Worm (Caenorhabditis elegans): ENCODE results near the gene T28F3.9.
A peak's percentile ranks its signal among the peaks of the same experiment; 100 is the strongest.

The T28F3.9 gene

DNA sequence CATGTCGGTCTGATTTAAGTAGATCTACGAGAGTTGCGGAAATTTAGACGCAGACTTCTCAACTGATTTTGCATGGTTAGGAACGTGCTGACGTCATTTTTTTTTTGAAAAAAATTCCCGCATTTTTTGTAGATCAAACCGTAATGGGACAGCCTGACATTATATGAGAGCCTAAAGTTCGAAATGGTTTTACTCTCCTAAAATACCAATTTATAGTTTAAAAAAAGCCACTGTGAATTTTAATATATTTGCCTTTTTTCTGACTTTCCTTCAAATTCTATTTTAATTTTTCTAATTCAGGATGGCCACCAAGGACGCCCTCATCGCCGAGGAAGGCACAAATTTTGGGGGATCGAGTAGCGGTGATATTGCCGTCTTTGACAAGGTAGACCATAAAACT is 39.3 kb upstream of the T28F3.9 start, which contains the start of gene atgp-1:
TSS of gene atgp-1 (plus strand) at position 301 of the 400 bp plus-strand sequence.
- TF ChIP-seq lin-13 (tag; optimal IDR thresholded peaks at IDR 0.05) (no peak), flh-1 (GFP tag; optimal IDR thresholded peaks at IDR 0.05) (no peak), mep-1 (tag; optimal IDR thresholded peaks at IDR 0.05) (no peak), mls-2 (tag; optimal IDR thresholded peaks at IDR 0.05) (no peak), sem-2 (GFP tag; optimal IDR thresholded peaks at IDR 0.05) (no peak)

DNA sequence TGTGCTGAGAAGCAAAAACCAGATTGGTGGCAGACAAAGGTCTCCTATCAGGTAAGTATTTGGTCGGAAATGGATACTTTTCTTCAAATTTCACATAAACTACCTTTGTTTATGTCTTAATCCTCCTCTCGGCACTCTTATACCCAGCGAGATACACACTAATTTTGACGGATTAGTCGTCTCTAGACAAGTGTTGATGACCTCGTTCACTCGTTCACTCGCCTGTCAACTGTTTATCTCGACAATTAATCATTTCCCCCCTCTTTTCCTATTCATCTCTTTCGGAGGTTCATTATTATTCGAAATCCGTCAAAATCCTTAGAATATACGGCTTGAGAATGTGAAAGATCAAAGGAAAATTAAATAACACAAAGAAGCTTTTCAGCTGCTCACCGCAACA is 38.6 kb upstream of the T28F3.9 start:
- peak; percentile 99 for TF ChIP-seq unc-62 (GFP tag; optimal IDR thresholded peaks at IDR 0.05)
- no peak for TF ChIP-seq ces-1 (GFP tag; optimal IDR thresholded peaks at IDR 0.05)
- TF ChIP-seq lin-13 (tag; optimal IDR thresholded peaks at IDR 0.05), result no peak
- no peak for TF ChIP-seq M03D4.4 (tag; optimal IDR thresholded peaks at IDR 0.05)
- TF ChIP-seq ceh-83 (GFP tag; optimal IDR thresholded peaks at IDR 0.05), result no peak
- TF ChIP-seq nhr-2 (tag; optimal IDR thresholded peaks at IDR 0.05), result peak; percentile 80
- peak; percentile 44 for TF ChIP-seq mab-5 (tag; optimal IDR thresholded peaks at IDR 0.05)
- TF ChIP-seq hlh-1 (tag; optimal IDR thresholded peaks at IDR 0.05), result peak; percentile 66

DNA sequence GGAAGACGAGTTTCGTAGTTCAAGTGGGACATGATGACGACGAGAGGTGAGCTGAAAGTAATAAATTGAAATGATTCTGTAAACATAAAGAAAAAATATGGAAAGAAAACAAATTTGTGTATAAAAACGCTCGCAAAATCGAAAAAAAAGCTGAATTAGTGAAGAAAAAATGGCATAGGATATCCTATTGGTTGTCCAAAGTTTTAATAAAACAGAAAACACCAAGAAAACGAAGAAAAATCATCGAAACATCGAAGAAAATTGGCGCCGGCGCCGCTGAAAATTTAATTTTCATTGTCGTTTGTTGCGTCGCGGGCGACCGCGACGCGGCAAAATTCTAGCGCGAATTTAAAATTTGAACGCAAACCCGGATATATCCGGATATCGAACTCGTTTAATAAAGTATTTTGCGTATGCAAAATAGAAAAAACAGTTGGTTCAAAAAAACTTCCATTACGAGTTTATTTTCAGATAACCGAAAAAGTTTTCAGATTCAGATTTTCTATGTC is 34.7 kb upstream of the T28F3.9 start, which contains the start of gene gln-5:
TSS of gene gln-5 (minus strand) at position 51 of the 509 bp plus-strand sequence.
- no peak for TF ChIP-seq ztf-11 (tag; optimal IDR thresholded peaks at IDR 0.05)
- TF ChIP-seq ces-1 (GFP tag; optimal IDR thresholded peaks at IDR 0.05), result no peak
- no peak for TF ChIP-seq mab-5 (tag; optimal IDR thresholded peaks at IDR 0.05)
- TF ChIP-seq sptf-1 (tag; optimal IDR thresholded peaks at IDR 0.05), result no peak
- no peak for TF ChIP-seq M03D4.4 (tag; optimal IDR thresholded peaks at IDR 0.05)
- TF ChIP-seq flh-1 (GFP tag; optimal IDR thresholded peaks at IDR 0.05), result no peak
- TF ChIP-seq nhr-76 (tag; optimal IDR thresholded peaks at IDR 0.05), result no peak
- no peak for TF ChIP-seq mls-2 (tag; optimal IDR thresholded peaks at IDR 0.05)
- no peak for TF ChIP-seq hlh-1 (tag; optimal IDR thresholded peaks at IDR 0.05)
- TF ChIP-seq ham-2 (GFP tag; optimal IDR thresholded peaks at IDR 0.05), result no peak
- TF ChIP-seq lin-32 (GFP tag; optimal IDR thresholded peaks at IDR 0.05), result no peak
- TF ChIP-seq lsy-2 (tag; optimal IDR thresholded peaks at IDR 0.05), result no peak
- no peak for TF ChIP-seq unc-62 (GFP tag; optimal IDR thresholded peaks at IDR 0.05)
- TF ChIP-seq cnd-1 (tag; optimal IDR thresholded peaks at IDR 0.05), result no peak
- TF ChIP-seq mep-1 (tag; optimal IDR thresholded peaks at IDR 0.05), result no peak
- TF ChIP-seq ceh-43 (GFP tag; optimal IDR thresholded peaks at IDR 0.05), result no peak

DNA sequence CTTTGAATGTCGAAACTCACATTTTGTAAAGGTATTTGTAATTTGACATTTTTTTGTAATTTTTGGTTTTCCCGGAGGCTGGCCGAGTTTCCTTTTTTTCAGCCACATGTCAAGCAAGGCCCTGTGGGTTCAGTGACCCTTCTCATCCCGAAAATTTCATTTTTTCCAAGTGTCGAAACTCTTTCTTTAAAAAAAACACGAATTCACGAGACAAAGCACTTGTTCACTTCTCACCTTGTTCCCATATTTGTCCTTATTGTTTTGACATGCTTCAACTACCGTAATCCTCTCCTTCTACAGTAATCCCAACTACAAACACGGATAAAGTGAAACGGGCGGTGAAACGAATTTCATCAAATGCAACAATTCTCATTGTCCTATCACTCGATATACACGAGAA is 33.0 kb upstream of the T28F3.9 start, which contains the start of gene lhfp-4:
TSS of gene lhfp-4 (plus strand) at position 301 of the 400 bp plus-strand sequence.
- TF ChIP-seq elt-1 (tag; optimal IDR thresholded peaks at IDR 0.05; ENCODE audit: borderline replicate concordance, insufficient read depth), result no peak
- TF ChIP-seq ham-2 (GFP tag; optimal IDR thresholded peaks at IDR 0.05), result no peak
- TF ChIP-seq lin-32 (GFP tag; optimal IDR thresholded peaks at IDR 0.05), result no peak
- no peak for TF ChIP-seq sem-2 (GFP tag; optimal IDR thresholded peaks at IDR 0.05)
- no peak for TF ChIP-seq sptf-1 (tag; optimal IDR thresholded peaks at IDR 0.05)
- no peak for TF ChIP-seq nhr-76 (tag; optimal IDR thresholded peaks at IDR 0.05)
- no peak for TF ChIP-seq nhr-28 (tag; optimal IDR thresholded peaks at IDR 0.05)
- TF ChIP-seq unc-120 (tag; optimal IDR thresholded peaks at IDR 0.05; ENCODE audit: poor library complexity, severe bottlenecking), result no peak
- TF ChIP-seq ceh-83 (GFP tag; optimal IDR thresholded peaks at IDR 0.05), result no peak
- no peak for TF ChIP-seq drap-1 (GFP tag; optimal IDR thresholded peaks at IDR 0.05)
- no peak for TF ChIP-seq bed-3 (GFP tag; optimal IDR thresholded peaks at IDR 0.05)
- TF ChIP-seq flh-1 (GFP tag; optimal IDR thresholded peaks at IDR 0.05), result no peak
- no peak for TF ChIP-seq ztf-11 (tag; optimal IDR thresholded peaks at IDR 0.05)

DNA sequence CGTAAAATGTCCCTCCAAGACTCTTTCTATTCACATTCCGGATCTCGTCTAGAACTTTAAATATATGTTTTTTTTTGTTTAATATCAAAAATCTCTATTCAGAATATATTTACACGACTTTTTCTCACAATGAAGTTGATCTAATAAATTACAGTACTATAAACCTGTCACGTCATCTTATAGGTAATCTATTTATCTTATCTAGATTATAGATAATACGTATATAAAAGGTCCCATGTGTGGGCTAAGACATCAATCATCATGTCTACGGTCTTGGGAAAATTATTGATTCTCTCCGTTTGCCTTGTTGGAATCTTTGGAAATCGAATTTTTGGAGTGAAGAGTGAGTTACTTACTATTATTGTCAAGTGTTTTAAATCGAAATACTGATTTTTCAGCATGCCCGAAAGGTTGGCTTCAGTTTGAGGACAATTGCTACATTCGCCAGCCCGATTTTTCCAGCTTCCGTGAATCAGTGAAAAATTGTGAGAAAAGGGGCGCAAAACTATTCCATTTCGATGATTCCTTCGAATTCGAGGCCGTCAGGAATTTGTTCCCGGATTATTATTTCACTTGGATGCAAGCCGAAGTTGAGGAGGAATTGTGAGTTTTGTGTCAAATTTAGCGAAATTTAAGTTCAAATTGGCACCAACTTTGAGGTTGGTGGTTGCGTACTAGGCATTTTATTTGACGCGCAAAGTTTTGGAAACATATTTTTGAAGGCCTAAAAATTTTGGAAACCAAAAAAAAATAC is 31.4 kb upstream of the T28F3.9 start, which contains the start of gene clec-196:
TSS of gene clec-196 (plus strand) at position 252 of the 754 bp plus-strand sequence.
- TF ChIP-seq ceh-83 (GFP tag; optimal IDR thresholded peaks at IDR 0.05) (no peak), unc-62 (GFP tag; optimal IDR thresholded peaks at IDR 0.05) (peak; percentile 81), elt-1 (tag; optimal IDR thresholded peaks at IDR 0.05; ENCODE audit: borderline replicate concordance, insufficient read depth) (peak; percentile 92), snpc-4 (tag; optimal IDR thresholded peaks at IDR 0.05) (no peak), ceh-39 (tag; optimal IDR thresholded peaks at IDR 0.05) (peak; percentile 3), nhr-2 (tag; optimal IDR thresholded peaks at IDR 0.05) (peak; percentile 51), M03D4.4 (tag; optimal IDR thresholded peaks at IDR 0.05) (no peak)

Measured in whole organism, mixed stage, embryonic.